Worm (Caenorhabditis elegans) whole organism, L2 larva: ENCODE measurements around the gene T21B4.15.

Experiments used
- R02D3.7 ChIP-seq: fragments of 150-350 bp; optimal IDR thresholded peaks from 2 replicates; lab custom pipeline; 2014; ENCODE audit warnings: missing biosample characterization, missing genetic modification characterization
- ZK546.5 ChIP-seq: sonication (generic microtip); optimal IDR thresholded peaks from 2 replicates; lab custom pipeline; 2017; ENCODE audit warnings: missing biosample characterization, missing genetic modification characterization
- alr-1 ChIP-seq: fragments of 150-350 bp; optimal IDR thresholded peaks from 2 replicates; lab custom pipeline; 2014; ENCODE audit warnings: missing biosample characterization, missing genetic modification characterization
- blmp-1 ChIP-seq: sonication (generic microtip); optimal IDR thresholded peaks from 2 replicates; lab custom pipeline; 2017; ENCODE audit warnings: missing genetic modification characterization, mild to moderate bottlenecking, missing compliant biosample characterization, antibody characterized with exemption, moderate library complexity; ENCODE audit not compliant: insufficient read depth
- lin-13 ChIP-seq: fragments of 150-350 bp; optimal IDR thresholded peaks from 2 replicates; lab custom pipeline; 2014; ENCODE audit warnings: missing biosample characterization, missing genetic modification reagents, missing genetic modification characterization
- peb-1 ChIP-seq: fragments of 150-350 bp; optimal IDR thresholded peaks from 2 replicates; lab custom pipeline; 2014; ENCODE audit warnings: missing biosample characterization, missing genetic modification characterization
- skn-1 ChIP-seq: sonication (generic microtip); optimal IDR thresholded peaks from 2 replicates; lab custom pipeline; 2017; ENCODE audit warnings: missing biosample characterization, missing genetic modification characterization
- sma-9 ChIP-seq, 2 experiments: fragments of 150-350 bp in 1 of 2; sonication (generic microtip) in 1 of 2; optimal IDR thresholded peaks; 2 replicates each; lab custom pipeline; 2014 to 2016; ENCODE audit warnings: missing genetic modification characterization in 2 of 2, mild to moderate bottlenecking in 1 of 2, missing biosample characterization in 1 of 2, missing compliant biosample characterization in 1 of 2, missing genetic modification reagents in 1 of 2, moderate library complexity in 1 of 2
- ztf-11 ChIP-seq: sonication (generic microtip); optimal IDR thresholded peaks from 2 replicates; lab custom pipeline; 2017; ENCODE audit warnings: missing biosample characterization, missing genetic modification characterization

DNA sequence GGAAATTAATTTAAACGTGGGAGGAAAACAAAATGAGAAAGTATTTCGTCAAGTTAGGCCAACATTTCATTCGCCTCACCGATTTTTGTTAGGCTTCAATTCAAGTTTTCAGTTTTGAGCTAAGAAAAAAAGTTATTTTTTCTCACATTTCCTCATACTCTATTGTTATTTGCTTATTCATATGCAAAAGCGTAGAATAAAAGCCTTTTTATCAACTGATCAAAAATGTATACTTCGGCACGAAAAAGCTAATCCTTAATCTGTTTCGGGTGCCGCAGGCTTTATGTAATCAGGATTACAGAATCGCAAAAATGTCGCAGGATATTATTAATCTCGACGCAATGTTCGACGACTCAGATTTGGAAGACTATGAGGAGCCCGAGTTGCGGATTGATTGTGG lies at the start of gene T21B4.15:
- TF ChIP-seq lin-13, result no peak
- no peak for TF ChIP-seq blmp-1
- no peak for TF ChIP-seq ZK546.5 (tag; lab: Kevin White, UChicago)
- no peak for TF ChIP-seq ztf-11 (tag; lab: Kevin White, UChicago)
- no peak for TF ChIP-seq skn-1 (tag; lab: Kevin White, UChicago)
- TF ChIP-seq R02D3.7 (tag; lab: Kevin White, UChicago), result no peak
- TF ChIP-seq peb-1, result no peak
- no peak for TF ChIP-seq sma-9 (GFP tag; optimal IDR thresholded peaks at IDR 0.05; lab: Kevin White, UChicago)
- no peak for TF ChIP-seq sma-9 (tag; optimal IDR thresholded peaks at IDR 0.05; lab: Kevin White, UChicago)
- no peak for TF ChIP-seq alr-1 (tag; lab: Kevin White, UChicago)
